Worm (Caenorhabditis elegans): ENCODE results near the gene evl-18.
A peak's percentile ranks its signal among the peaks of the same experiment; 100 is the strongest.

evl-18 gene

ce11 chrIII:3699275-3699674, 35.6 kb downstream of the evl-18 start, which contains the start of gene cyn-9:
TSS of gene cyn-9 (minus strand) at chrIII:3699640.
- no peak for TF ChIP-seq ceh-24 (tag; optimal IDR thresholded peaks at IDR 0.05)
- TF ChIP-seq hlh-15 (tag; optimal IDR thresholded peaks at IDR 0.05), result no peak

DNA sequence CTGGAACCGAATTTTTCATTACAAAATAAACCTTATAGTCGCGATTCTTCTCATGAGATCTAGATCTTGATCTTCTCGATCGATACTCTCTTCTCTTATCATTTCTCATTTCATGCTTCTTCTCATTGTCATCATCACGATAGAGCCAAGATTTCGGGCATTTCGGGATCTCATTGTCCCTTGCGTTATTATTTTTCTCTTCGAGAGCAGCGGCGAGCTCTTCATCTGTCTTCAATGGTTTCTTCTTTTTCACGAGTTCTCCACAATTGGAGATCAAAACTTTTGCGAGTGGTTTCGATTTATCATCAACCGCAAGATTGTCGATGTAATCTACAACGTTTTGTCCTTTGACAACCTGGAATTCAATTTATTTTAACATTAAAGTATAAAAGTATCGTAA, 36.5 kb downstream of the evl-18 start:
- TF ChIP-seq ceh-19 (GFP tag; optimal IDR thresholded peaks at IDR 0.05) (no peak), ceh-18 (tag; optimal IDR thresholded peaks at IDR 0.05) (no peak), hlh-8 (tag; optimal IDR thresholded peaks at IDR 0.05) (no peak), pros-1 (tag; optimal IDR thresholded peaks at IDR 0.05) (no peak), pha-4 (tag; optimal IDR thresholded peaks at IDR 0.05) (no peak), dmd-4 (tag; optimal IDR thresholded peaks at IDR 0.05; ENCODE audit: borderline replicate concordance) (no peak), nhr-232 (tag; optimal IDR thresholded peaks at IDR 0.05) (no peak), hlh-30 (tag; optimal IDR thresholded peaks at IDR 0.05; ENCODE audit: insufficient read depth) (no peak)

ce11 chrIII:3695398-3695797, 39.4 kb downstream of the evl-18 start:
- TF ChIP-seq ets-4 (tag; optimal IDR thresholded peaks at IDR 0.05) (peak; percentile 5), sox-2 (GFP tag; IDR thresholded peaks at IDR 0.05) (0 out of 2 replicates have a peak, but pooled peaks have one; percentile 19), ceh-2 (tag; optimal IDR thresholded peaks at IDR 0.05) (peak; percentile 22), ceh-31 (tag; optimal IDR thresholded peaks at IDR 0.05) (peak; percentile 44), C08G9.2 (tag; optimal IDR thresholded peaks at IDR 0.05) (peak; percentile 21)

DNA sequence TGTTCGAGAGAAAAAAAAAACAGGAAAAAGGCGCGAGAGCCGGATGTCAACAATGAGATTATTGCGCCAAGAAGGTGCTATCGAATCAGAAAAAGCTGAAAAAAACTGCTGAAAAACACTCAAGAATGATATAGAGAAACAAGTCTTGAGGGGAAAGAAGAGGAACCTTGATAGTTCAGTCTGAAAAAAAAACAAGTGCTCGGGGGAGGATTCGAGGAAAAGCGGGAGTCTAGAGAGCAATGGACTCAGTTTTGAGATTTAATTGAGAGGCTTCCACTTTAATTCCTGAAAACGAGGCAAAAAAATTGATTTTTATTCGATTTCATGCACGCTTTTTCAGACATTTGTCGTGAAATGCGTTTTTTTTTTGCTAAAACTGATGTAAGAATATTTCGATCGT, 40.3 kb downstream of the evl-18 start, which contains the start of gene npr-15:
Gene npr-15, minus strand, starts transcription at position 101 of the 400 bp plus-strand sequence.
- TF ChIP-seq pros-1 (tag; optimal IDR thresholded peaks at IDR 0.05) (no peak), nhr-11 (tag; optimal IDR thresholded peaks at IDR 0.05) (no peak), ceh-18 (tag; optimal IDR thresholded peaks at IDR 0.05) (no peak), hlh-15 (tag; optimal IDR thresholded peaks at IDR 0.05) (no peak), K09A11.1 (tag; optimal IDR thresholded peaks at IDR 0.05; ENCODE audit: insufficient read depth) (no peak), hlh-8 (tag; optimal IDR thresholded peaks at IDR 0.05) (no peak), ceh-14 (tag; optimal IDR thresholded peaks at IDR 0.05) (no peak), fax-1 (tag; optimal IDR thresholded peaks at IDR 0.05) (no peak), ceh-2 (tag; optimal IDR thresholded peaks at IDR 0.05) (no peak), fkh-6 (tag; optimal IDR thresholded peaks at IDR 0.05) (no peak), ceh-34 (tag; optimal IDR thresholded peaks at IDR 0.05) (no peak), madf-2 (tag; optimal IDR thresholded peaks at IDR 0.05) (no peak)

DNA sequence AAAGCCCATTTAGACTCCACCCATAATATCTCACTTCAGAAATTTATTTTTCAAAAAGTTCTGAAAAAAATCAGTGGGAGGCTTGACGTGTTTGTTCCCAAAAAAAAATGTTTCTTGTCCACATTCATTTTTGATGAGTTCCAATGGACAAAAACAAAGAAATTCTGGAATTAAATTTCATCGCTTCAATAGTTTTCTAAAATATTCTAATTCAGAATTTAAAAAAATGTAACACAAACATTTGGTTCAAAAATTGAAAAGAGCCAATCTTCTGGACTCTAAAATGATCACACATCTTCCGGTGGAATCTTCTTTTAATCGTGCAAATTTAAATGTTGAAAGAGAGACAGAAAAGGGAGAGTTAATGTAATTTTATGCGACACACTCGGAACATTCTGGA, 42.3 kb downstream of the evl-18 start:
- TF ChIP-seq tbx-7 (tag; optimal IDR thresholded peaks at IDR 0.05) (no peak), unc-42 (tag; optimal IDR thresholded peaks at IDR 0.05) (peak; percentile 6)

DNA sequence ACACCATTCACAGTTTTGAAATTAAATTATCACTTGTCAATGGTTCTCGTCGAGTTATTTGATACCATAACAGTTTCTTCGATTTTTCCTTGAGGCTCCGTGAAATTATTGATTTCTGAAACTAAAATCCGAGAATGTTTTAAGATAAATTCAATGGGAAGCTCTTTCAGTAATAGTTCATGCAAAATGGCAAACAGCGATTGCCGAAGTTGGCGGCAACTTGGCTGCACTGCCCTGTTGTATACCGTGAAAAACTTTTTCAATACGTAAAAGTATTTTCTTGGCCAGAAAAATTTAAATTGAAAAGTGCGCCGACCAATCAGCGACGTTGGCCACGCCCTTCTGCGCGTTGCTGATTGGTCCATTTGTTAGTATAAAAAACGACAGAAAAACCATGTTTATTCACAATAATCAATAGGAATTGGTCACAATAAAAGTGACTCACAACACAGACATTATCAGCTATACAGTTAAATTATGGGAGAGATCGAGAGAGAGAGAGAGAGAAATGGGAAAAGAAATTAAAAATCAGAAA, 51.9 kb downstream of the evl-18 start:
- TF ChIP-seq nfya-1 (tag; optimal IDR thresholded peaks at IDR 0.05) (peak; percentile 89), madf-2 (tag; optimal IDR thresholded peaks at IDR 0.05) (no peak)

- TF ChIP-seq elt-4 (tag; optimal IDR thresholded peaks at IDR 0.05) (no peak), ceh-31 (tag; optimal IDR thresholded peaks at IDR 0.05) (peak; percentile 10)
Measured at ce11 chrIII:3681351-3681938, 53.4 kb downstream of the evl-18 start.

Data from whole organism, late embryonic.